Fruit fly (Drosophila melanogaster) whole organism, embryonic: ENCODE results near the gene CycA.

ENCODE experiments used
- BEAF-32 ChIP-seq: fragments of 200-800 bp; sonication (Bioruptor generic); optimal IDR thresholded peaks from 3 replicates; lab custom pipeline; 2017; ENCODE audit warnings: missing biosample characterization, missing genetic modification characterization, mild to moderate bottlenecking, moderate library complexity, missing genetic modification reagents
- CG10147 ChIP-seq: fragments of 200-800 bp; sonication (Bioruptor generic); optimal IDR thresholded peaks from 2 replicates; lab custom pipeline; 2019; ENCODE audit warnings: missing biosample characterization, mild to moderate bottlenecking, missing genetic modification characterization, moderate library complexity
- CG10431 ChIP-seq: fragments of 200-800 bp; sonication (Bioruptor generic); optimal IDR thresholded peaks from 3 replicates; lab custom pipeline; 2018; ENCODE audit warnings: missing biosample characterization, mild to moderate bottlenecking, missing genetic modification characterization
- CG10979 ChIP-seq: fragments of 200-800 bp; sonication (Bioruptor generic); optimal IDR thresholded peaks from 2 replicates; lab custom pipeline; 2018; ENCODE audit warnings: missing biosample characterization, mild to moderate bottlenecking, missing genetic modification characterization, moderate library complexity
- CG11696 ChIP-seq: fragments of 200-800 bp; sonication (Bioruptor generic); IDR thresholded peaks from 2 replicates; pipeline ENCODE4 v1.3.6; 2022; ENCODE audit warnings: missing biosample characterization, missing genetic modification characterization
- CG13624 ChIP-seq: fragments of 200-800 bp; sonication (Bioruptor generic); optimal IDR thresholded peaks from 2 replicates; lab custom pipeline; 2016; ENCODE audit warnings: missing biosample characterization, missing genetic modification characterization
- CG14667 ChIP-seq: fragments of 200-800 bp; sonication (Bioruptor generic); IDR thresholded peaks from 2 replicates; pipeline ENCODE4 v1.3.6; 2022; ENCODE audit warnings: missing biosample characterization, missing genetic modification characterization
- CG14965 ChIP-seq: fragments of 200-800 bp; sonication (Bioruptor generic); optimal IDR thresholded peaks from 2 replicates; lab custom pipeline; 2016; ENCODE audit warnings: missing biosample characterization, missing genetic modification characterization, borderline replicate concordance
- CG17361 ChIP-seq: fragments of 200-800 bp; sonication (Bioruptor generic); IDR thresholded peaks from 3 replicates; pipeline ENCODE4 v1.3.6; 2022; ENCODE audit warnings: missing biosample characterization, missing genetic modification characterization
- CG17912 ChIP-seq: fragments of 200-800 bp; sonication (Bioruptor generic); optimal IDR thresholded peaks from 2 replicates; lab custom pipeline; 2018; ENCODE audit warnings: missing biosample characterization, mild to moderate bottlenecking, missing genetic modification characterization
- CG3726 ChIP-seq: fragments of 200-800 bp; sonication (Bioruptor generic); IDR thresholded peaks from 3 replicates; pipeline ENCODE4, ENCODE4 v1.3.6; 2022; ENCODE audit warnings: missing biosample characterization, missing genetic modification characterization
- CG4707 ChIP-seq: fragments of 200-800 bp; sonication (Bioruptor generic); optimal IDR thresholded peaks from 2 replicates; lab custom pipeline; 2018; ENCODE audit warnings: missing biosample characterization, mild to moderate bottlenecking, missing genetic modification characterization, moderate library complexity
- CG4820 ChIP-seq: fragments of 200-800 bp; sonication (Bioruptor generic); optimal IDR thresholded peaks from 3 replicates; lab custom pipeline; 2016; ENCODE audit warnings: missing biosample characterization, missing genetic modification characterization
- CG6689 ChIP-seq: fragments of 200-800 bp; sonication (Bioruptor generic); IDR thresholded peaks from 2 replicates; pipeline ENCODE4 v1.3.6; 2022; ENCODE audit warnings: missing biosample characterization, missing genetic modification characterization
- CG7271 ChIP-seq: fragments of 200-800 bp; sonication (Bioruptor generic); optimal IDR thresholded peaks from 2 replicates; lab custom pipeline; 2018; ENCODE audit warnings: missing biosample characterization, mild to moderate bottlenecking, missing genetic modification characterization, moderate library complexity
- CG7928 ChIP-seq: fragments of 200-800 bp; sonication (Bioruptor generic); optimal IDR thresholded peaks from 2 replicates; lab custom pipeline; 2017; ENCODE audit warnings: missing biosample characterization, mild to moderate bottlenecking, missing genetic modification characterization
- CG7963 ChIP-seq: fragments of 200-800 bp; sonication (Bioruptor generic); IDR thresholded peaks from 3 replicates; pipeline ENCODE4 v1.3.6; 2022; ENCODE audit warnings: missing biosample characterization, missing genetic modification characterization; ENCODE audit not compliant: partially characterized antibody
- CG8290 ChIP-seq, 3 experiments: fragments of 200-800 bp; sonication (Bioruptor generic); optimal IDR thresholded peaks; 2 replicates each; lab custom pipeline; 2016 to 2019; ENCODE audit warnings: missing biosample characterization in 3 of 3, missing genetic modification characterization in 3 of 3, mild to moderate bottlenecking in 2 of 3, moderate library complexity in 1 of 3
- D ChIP-seq, 2 experiments: fragments of 200-800 bp in 1 of 2; fragments of >200 bp in 1 of 2; sonication (Bioruptor generic) in 1 of 2; optimal IDR thresholded peaks; 2 replicates in 1 of 2; 3 replicates in 1 of 2; lab custom pipeline; 2017; ENCODE audit warnings: mild to moderate bottlenecking in 1 of 2, missing biosample characterization in 1 of 2, missing genetic modification characterization in 1 of 2, missing genetic modification reagents in 1 of 2
- Deaf1 ChIP-seq: fragments of 200-800 bp; optimal IDR thresholded peaks from 3 replicates; lab custom pipeline; 2019; ENCODE audit warnings: missing biosample characterization, mild to moderate bottlenecking, missing genetic modification characterization, moderate library complexity
- Eip74EF ChIP-seq, 2 experiments: fragments of 200-800 bp in 1 of 2; fragments of >200 bp in 1 of 2; sonication (Bioruptor generic) in 1 of 2; optimal IDR thresholded peaks; 2 replicates each; lab custom pipeline; 2017 to 2019; ENCODE audit warnings: missing biosample characterization in 2 of 2, missing genetic modification characterization in 2 of 2, mild to moderate bottlenecking in 1 of 2, moderate library complexity in 1 of 2
- Gsc ChIP-seq: fragments of 200-800 bp; sonication (Bioruptor generic); IDR thresholded peaks from 2 replicates; pipeline ENCODE4 v1.3.6; 2022; ENCODE audit warnings: missing biosample characterization, missing genetic modification characterization
- Hsf ChIP-seq: fragments of 200-800 bp; sonication (Bioruptor generic); optimal IDR thresholded peaks from 3 replicates; lab custom pipeline; 2016; ENCODE audit warnings: missing biosample characterization, missing genetic modification characterization
- Jarid2 ChIP-seq: fragments of 200-800 bp; sonication (Bioruptor generic); optimal IDR thresholded peaks from 3 replicates; lab custom pipeline; 2017; ENCODE audit warnings: mild to moderate bottlenecking, missing biosample characterization, missing genetic modification reagents, missing genetic modification characterization
- Neu2 ChIP-seq: fragments of 200-800 bp; sonication (Bioruptor generic); optimal IDR thresholded peaks from 3 replicates; lab custom pipeline; 2016; ENCODE audit warnings: missing biosample characterization, missing genetic modification characterization, borderline replicate concordance
- NfI ChIP-seq: fragments of 200-800 bp; sonication (Bioruptor generic); optimal IDR thresholded peaks from 3 replicates; lab custom pipeline; 2018; ENCODE audit warnings: missing biosample characterization, mild to moderate bottlenecking, missing genetic modification characterization, moderate library complexity
- ap ChIP-seq: fragments of 200-800 bp; sonication (Bioruptor generic); IDR thresholded peaks from 2 replicates; pipeline ENCODE4 v1.3.6; 2022; ENCODE audit warnings: missing biosample characterization, missing genetic modification characterization
- cas ChIP-seq: fragments of 200-800 bp; sonication (Bioruptor generic); IDR thresholded peaks from 2 replicates; pipeline ENCODE4 v1.3.6; 2022; ENCODE audit warnings: missing biosample characterization, missing genetic modification characterization
- corto ChIP-seq: fragments of 200-800 bp; sonication (Bioruptor generic); optimal IDR thresholded peaks from 2 replicates; lab custom pipeline; 2016; ENCODE audit warnings: missing biosample characterization, mild to moderate bottlenecking, missing genetic modification characterization, moderate library complexity
- dati ChIP-seq: fragments of 200-800 bp; sonication (Bioruptor generic); IDR thresholded peaks from 2 replicates; pipeline ENCODE4 v1.3.6; 2022; ENCODE audit warnings: missing biosample characterization, missing genetic modification characterization
- dimm ChIP-seq: fragments of 200-800 bp; sonication (Bioruptor generic); IDR thresholded peaks from 2 replicates; pipeline ENCODE4 v1.3.6; 2022; ENCODE audit warnings: missing biosample characterization, missing genetic modification characterization
- dpn ChIP-seq, 2 experiments: fragments of 200-800 bp; sonication (Bioruptor generic); optimal IDR thresholded peaks; 3 replicates each; lab custom pipeline; 2016; ENCODE audit warnings: missing biosample characterization in 2 of 2, missing genetic modification characterization in 2 of 2
- esg ChIP-seq: fragments of 200-800 bp; sonication (Bioruptor generic); conservative IDR thresholded peaks from 2 replicates; pipeline ENCODE4 v1.3.6; 2022; ENCODE audit warnings: missing biosample characterization, missing genetic modification characterization
- gt ChIP-seq: fragments of 200-800 bp; sonication (Bioruptor generic); IDR thresholded peaks from 2 replicates; pipeline ENCODE4 v1.3.6; 2022; ENCODE audit warnings: missing biosample characterization, missing genetic modification characterization
- hb ChIP-seq: fragments of 200-800 bp; sonication (Bioruptor generic); IDR thresholded peaks from 3 replicates; pipeline ENCODE4 v1.3.6; 2022; ENCODE audit warnings: missing biosample characterization, missing genetic modification characterization; ENCODE audit not compliant: partially characterized antibody
- jing ChIP-seq: fragments of 200-800 bp; sonication (Bioruptor generic); optimal IDR thresholded peaks from 2 replicates; lab custom pipeline; 2018; ENCODE audit warnings: missing biosample characterization, mild to moderate bottlenecking, missing genetic modification characterization
- p53 ChIP-seq: fragments of 200-800 bp; sonication (Bioruptor generic); optimal IDR thresholded peaks from 2 replicates; lab custom pipeline; 2016; ENCODE audit warnings: missing biosample characterization, missing genetic modification characterization
- pnt ChIP-seq: fragments of 200-800 bp; sonication (Bioruptor generic); optimal IDR thresholded peaks from 3 replicates; lab custom pipeline; 2016; ENCODE audit warnings: missing biosample characterization, missing genetic modification characterization
- ranshi ChIP-seq: fragments of 200-800 bp; sonication (Bioruptor generic); IDR thresholded peaks from 2 replicates; pipeline ENCODE4 v1.3.6; 2022; ENCODE audit warnings: missing biosample characterization, missing genetic modification characterization
- ro ChIP-seq: fragments of 200-800 bp; sonication (Bioruptor generic); IDR thresholded peaks from 2 replicates; pipeline ENCODE4 v1.3.6; 2022; ENCODE audit warnings: missing biosample characterization, missing genetic modification characterization
- slbo ChIP-seq: fragments of 200-800 bp; sonication (Bioruptor generic); IDR thresholded peaks from 2 replicates; pipeline ENCODE4 v1.3.6; 2022; ENCODE audit warnings: missing biosample characterization, missing genetic modification characterization
- slou ChIP-seq: fragments of 200-800 bp; sonication (Bioruptor generic); optimal IDR thresholded peaks from 3 replicates; lab custom pipeline; 2016; ENCODE audit warnings: missing biosample characterization, missing genetic modification characterization
- ssp ChIP-seq: fragments of 200-800 bp; sonication (Bioruptor generic); IDR thresholded peaks from 2 replicates; pipeline ENCODE4 v1.3.6; 2022; ENCODE audit warnings: missing biosample characterization, missing genetic modification characterization
- tap ChIP-seq: fragments of 200-800 bp; optimal IDR thresholded peaks from 3 replicates; lab custom pipeline; 2019; ENCODE audit warnings: missing biosample characterization, mild to moderate bottlenecking, missing genetic modification characterization, moderate library complexity
- vfl ChIP-seq: fragments of 200-800 bp; sonication (Bioruptor generic); optimal IDR thresholded peaks from 2 replicates; lab custom pipeline; 2016; ENCODE audit warnings: missing biosample characterization, missing genetic modification characterization
- yki ChIP-seq: fragments of >200 bp; optimal IDR thresholded peaks from 3 replicates; lab custom pipeline; 2018
- zfh1 ChIP-seq: fragments of 200-800 bp; sonication (Bioruptor generic); IDR thresholded peaks from 3 replicates; pipeline ENCODE4 v1.3.6; 2022; ENCODE audit warnings: missing biosample characterization, missing genetic modification characterization

Gene CycA

dm6 chr3L:11822446-11823334 is 10.7 kb downstream of the CycA start, which contains the start of gene RpL10Ab (continued):
- TF ChIP-seq CG17912 (GFP tag; lab: Kevin White, UChicago), result peak; percentile 88
- TF ChIP-seq CG13624 (GFP tag; lab: Kevin White, UChicago), result peak; percentile 51
- TF ChIP-seq jing (GFP tag; lab: Kevin White, UChicago), result no peak
- peak; percentile 42; the same call in 2 of the 3 replicates for TF ChIP-seq zfh1 (GFP tag; lab: Robert Waterston, UW)
- TF ChIP-seq yki (lab: Kevin White, UChicago), result no peak
- TF ChIP-seq corto, result peak; percentile 38
- TF ChIP-seq gt (GFP tag; lab: Robert Waterston, UW), result no peak
- TF ChIP-seq CG17361 (GFP tag; lab: Robert Waterston, UW), result peak; percentile 85
- TF ChIP-seq hb, result peak; percentile 80
- peak; percentile 34 for TF ChIP-seq slou (GFP tag; lab: Kevin White, UChicago)
- no peak for TF ChIP-seq D (optimal IDR thresholded peaks at IDR 0.05; lab: Kevin White, UChicago)
- TF ChIP-seq D (GFP tag; optimal IDR thresholded peaks at IDR 0.05; lab: Kevin White, UChicago), result peak; percentile 83
- peak; percentile 76 for TF ChIP-seq BEAF-32 (GFP tag; lab: Kevin White, UChicago)
- TF ChIP-seq Hsf, result peak; percentile 46
- TF ChIP-seq CG10147 (GFP tag; lab: Kevin White, UChicago), result peak; percentile 77
- peak; percentile 56; the same call in 1 of the 2 replicates for TF ChIP-seq cas
- peak; percentile 79 for TF ChIP-seq CG6689 (GFP tag; lab: Robert Waterston, UW)
- TF ChIP-seq CG14667 (GFP tag; lab: Robert Waterston, UW), result peak; percentile 59; the same call in 1 of the 2 replicates
- peak; percentile 63 for TF ChIP-seq CG4707
- peak; percentile 45 for TF ChIP-seq Jarid2 (GFP tag; lab: Kevin White, UChicago)
- TF ChIP-seq dimm, result 0 out of 2 replicates have a peak, but pooled peaks have one; percentile 9
- peak; percentile 74; the same call in 1 of the 2 replicates for TF ChIP-seq ranshi (GFP tag; lab: Robert Waterston, UW)
- peak; percentile 42 for TF ChIP-seq CG10431 (GFP tag; lab: Kevin White, UChicago)
- no peak for TF ChIP-seq CG11696 (GFP tag; lab: Robert Waterston, UW)
- peak; percentile 75 for TF ChIP-seq CG7271
- TF ChIP-seq CG4820, result peak; percentile 45
- TF ChIP-seq NfI (GFP tag; lab: Kevin White, UChicago), result peak; percentile 79
- peak; percentile 95 for TF ChIP-seq Neu2
- no peak for TF ChIP-seq p53 (GFP tag; lab: Kevin White, UChicago)
- TF ChIP-seq CG8290 (GFP tag; optimal IDR thresholded peaks at IDR 0.05; lab: Kevin White, UChicago), result no peak
- peak in 1 of 2 experiments; percentile 81 for TF ChIP-seq CG8290 (tag; optimal IDR thresholded peaks at IDR 0.05; lab: Kevin White, UChicago)
- peak; percentile 19 to 43 for TF ChIP-seq dpn (GFP tag; optimal IDR thresholded peaks at IDR 0.05; lab: Kevin White, UChicago)
- TF ChIP-seq CG10979 (tag; lab: Kevin White, UChicago), result peak; percentile 17
- peak; percentile 62 for TF ChIP-seq esg
- 0 out of 2 replicates have a peak, but pooled peaks have one; percentile 29 for TF ChIP-seq ap
- peak; percentile 88 for TF ChIP-seq CG7963
- TF ChIP-seq dati (GFP tag; lab: Robert Waterston, UW), result no peak; the same call in 1 of the 2 replicates
- TF ChIP-seq slbo (GFP tag; lab: Robert Waterston, UW), result peak; percentile 74
- TF ChIP-seq pnt, result no peak
- TF ChIP-seq ro (GFP tag; lab: Robert Waterston, UW), result no peak
- 0 out of 3 replicates have a peak, but pooled peaks have one; percentile 27 for TF ChIP-seq CG3726 (GFP tag; lab: Robert Waterston, UW)
- no peak for TF ChIP-seq tap (tag; lab: Kevin White, UChicago)
- TF ChIP-seq Deaf1, result no peak
- peak; percentile 47 for TF ChIP-seq CG7928 (GFP tag; lab: Kevin White, UChicago)
- TF ChIP-seq Gsc, result no peak
- no peak for TF ChIP-seq vfl
- TF ChIP-seq CG14965 (GFP tag; lab: Kevin White, UChicago), result no peak
- no peak for TF ChIP-seq Eip74EF (GFP tag; optimal IDR thresholded peaks at IDR 0.05; lab: Kevin White, UChicago)
- peak; percentile 73 for TF ChIP-seq ssp (GFP tag; lab: Robert Waterston, UW)
